Worm (Caenorhabditis elegans) whole organism, L3 larva: Measurements from ENCODE around the gene vps-11.

Experiments
- aly-2 ChIP-seq: fragments of 150-350 bp; optimal IDR thresholded peaks from 2 replicates; lab custom pipeline; 2014; ENCODE audit warnings: missing biosample characterization, missing genetic modification characterization
- ceh-82 ChIP-seq: fragments of 150-350 bp; optimal IDR thresholded peaks from 2 replicates; lab custom pipeline; 2014; ENCODE audit warnings: missing biosample characterization, missing genetic modification characterization
- elt-2 ChIP-seq: sonication (generic microtip); optimal IDR thresholded peaks from 2 replicates; lab custom pipeline; 2016; ENCODE audit warnings: missing genetic modification reagents, mild to moderate bottlenecking, missing genetic modification characterization, missing compliant biosample characterization
- elt-3 ChIP-seq, 3 experiments: fragments of 150-350 bp in 1 of 3; sonication (generic microtip) in 2 of 3; optimal IDR thresholded peaks; 2 replicates in 2 of 3; 4 replicates in 1 of 3; lab custom pipeline; 2014 to 2017; ENCODE audit warnings: missing biosample characterization in 3 of 3, missing genetic modification characterization in 3 of 3
- fkh-10 ChIP-seq: sonication (generic microtip); optimal IDR thresholded peaks from 2 replicates; lab custom pipeline; 2017; ENCODE audit warnings: missing biosample characterization, missing genetic modification reagents, missing genetic modification characterization
- lin-15B ChIP-seq: fragments of 150-350 bp; optimal IDR thresholded peaks from 2 replicates; lab custom pipeline; 2014; ENCODE audit warnings: missing biosample characterization, missing genetic modification characterization
- nfya-1 ChIP-seq: sonication (generic microtip); optimal IDR thresholded peaks from 2 replicates; lab custom pipeline; 2017; ENCODE audit warnings: missing genetic modification characterization, mild to moderate bottlenecking, missing compliant biosample characterization, antibody characterized with exemption, moderate library complexity; ENCODE audit not compliant: insufficient read depth
- nhr-237 ChIP-seq: fragments of 150-350 bp; optimal IDR thresholded peaks from 2 replicates; lab custom pipeline; 2014; ENCODE audit warnings: missing biosample characterization, missing genetic modification characterization
- pha-4 ChIP-seq: fragments of 150-350 bp; optimal IDR thresholded peaks from 2 replicates; lab custom pipeline; 2014; ENCODE audit warnings: missing biosample characterization, missing genetic modification reagents, missing genetic modification characterization
- pqm-1 ChIP-seq: fragments of 150-350 bp; optimal IDR thresholded peaks from 2 replicates; lab custom pipeline; 2017; ENCODE audit warnings: missing biosample characterization, missing genetic modification characterization, inconsistent platforms
- snpc-4 ChIP-seq: fragments of 150-350 bp; optimal IDR thresholded peaks from 2 replicates; lab custom pipeline; 2014; ENCODE audit warnings: missing biosample characterization, missing genetic modification characterization
- unc-39 ChIP-seq: sonication (generic microtip); optimal IDR thresholded peaks from 4 replicates; lab custom pipeline; 2017; ENCODE audit warnings: missing biosample characterization, missing genetic modification characterization
- unc-62 ChIP-seq: fragments of 150-350 bp; sonication (generic microtip); optimal IDR thresholded peaks from 4 replicates; lab custom pipeline; 2014; ENCODE audit warnings: missing biosample characterization, missing genetic modification reagents, missing genetic modification characterization
- ztf-4 ChIP-seq: fragments of 150-350 bp; optimal IDR thresholded peaks from 2 replicates; lab custom pipeline; 2014; ENCODE audit warnings: missing biosample characterization, missing genetic modification characterization

DNA sequence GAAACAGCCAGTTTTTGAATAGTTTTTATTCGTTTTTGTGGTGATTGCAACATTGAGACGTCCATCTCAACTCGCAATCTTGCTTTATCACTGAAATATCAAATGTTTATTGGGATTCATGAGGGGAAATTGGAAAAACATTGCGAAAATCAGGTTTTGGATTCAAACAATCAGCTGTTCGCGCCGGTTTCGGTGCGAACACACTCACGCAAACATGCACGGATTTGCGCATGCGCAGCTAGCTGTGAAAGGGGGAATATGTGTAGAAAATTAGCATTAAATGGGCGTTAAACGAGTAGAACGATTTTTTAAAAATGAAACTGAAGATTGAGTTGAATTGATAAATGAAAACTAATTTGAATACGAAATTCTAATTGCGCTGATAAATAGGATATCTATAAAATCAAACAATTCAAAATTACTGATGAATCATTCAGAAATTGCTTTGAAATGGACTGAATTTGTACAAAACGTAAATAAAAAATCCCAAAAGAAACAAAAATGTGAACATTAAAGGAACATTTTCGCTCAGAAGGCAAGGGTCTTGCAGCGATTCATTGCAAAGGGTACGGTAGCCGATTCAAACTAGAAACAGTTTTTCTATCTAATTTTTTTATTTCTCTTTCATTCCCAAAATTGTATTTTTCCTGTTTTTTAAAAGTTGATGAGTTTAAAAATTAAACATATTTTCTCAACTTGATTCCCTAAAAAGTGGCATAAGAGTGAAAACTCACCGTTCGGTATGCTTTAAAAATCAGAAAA, 9.9 kb downstream of the vps-11 start, which contains the start of gene ect-2:
- TF ChIP-seq lin-15B (tag; lab: Kevin White, UChicago) (peak; percentile 5), snpc-4 (tag; lab: Kevin White, UChicago) (no peak), nfya-1 (tag; lab: Kevin White, UChicago) (peak; percentile 34), ceh-82 (tag; lab: Kevin White, UChicago) (no peak), pqm-1 (tag; lab: Kevin White, UChicago) (no peak), unc-62 (GFP tag; lab: Kevin White, UChicago) (no peak), unc-39 (no peak), ztf-4 (tag; lab: Kevin White, UChicago) (no peak), pha-4 (tag; lab: Kevin White, UChicago) (no peak), nhr-237 (no peak), fkh-10 (GFP tag; lab: Kevin White, UChicago) (no peak), elt-2 (tag; lab: Kevin White, UChicago) (no peak), elt-3 (tag; optimal IDR thresholded peaks at IDR 0.05; lab: Kevin White, UChicago) (no peak), aly-2 (tag; lab: Kevin White, UChicago) (no peak)
